Worm (Caenorhabditis elegans) whole organism, dauer: ENCODE results near the gene ZK105.11.

Experiments
- unc-62 ChIP-seq: sonication (generic microtip); optimal IDR thresholded peaks from 2 replicates; lab custom pipeline; 2017; ENCODE audit warnings: missing biosample characterization, missing genetic modification reagents, missing genetic modification characterization

The ZK105.11 gene

DNA sequence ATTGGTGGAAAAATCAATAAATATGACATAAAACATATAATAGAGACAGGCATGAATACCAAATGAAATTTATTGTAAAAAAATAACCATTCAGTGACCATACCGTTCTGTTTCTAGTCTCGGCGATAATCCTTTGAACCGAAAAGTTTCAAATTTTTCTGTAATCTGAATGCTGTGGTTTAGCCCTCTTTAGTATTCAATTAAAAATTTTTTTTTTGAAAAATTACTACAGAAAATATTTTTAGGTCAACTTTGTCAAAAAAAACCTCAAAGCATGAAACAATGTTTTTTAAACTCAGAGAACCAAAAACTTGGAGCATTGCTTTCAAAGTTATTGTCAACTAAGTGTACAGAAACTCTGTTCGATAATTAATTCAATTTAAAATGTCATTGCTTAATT is at the start of gene ZK105.11:
TSS of gene ZK105.11 (minus strand) at position 101 of the 400 bp plus-strand sequence.
- TF ChIP-seq unc-62, result no peak

DNA sequence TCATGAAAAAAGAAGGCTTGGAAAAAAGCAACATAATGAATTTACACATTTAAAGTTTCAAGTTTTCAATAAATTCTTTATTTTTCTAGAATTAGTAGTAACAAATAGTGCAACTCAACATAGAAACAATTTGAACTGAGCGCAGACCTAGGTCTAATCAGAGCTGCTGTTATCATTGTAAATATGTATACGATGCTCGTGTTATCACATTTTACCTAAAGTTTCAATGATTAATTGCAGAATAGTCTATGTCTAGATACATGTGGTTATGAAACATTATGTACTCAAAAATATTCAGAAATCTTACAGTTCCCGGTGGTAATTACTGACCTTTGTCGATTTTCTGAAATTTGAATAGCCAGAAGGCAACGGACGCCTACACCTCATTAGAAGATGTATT is 47.6 kb upstream of the ZK105.11 start:
- no peak for TF ChIP-seq unc-62

DNA sequence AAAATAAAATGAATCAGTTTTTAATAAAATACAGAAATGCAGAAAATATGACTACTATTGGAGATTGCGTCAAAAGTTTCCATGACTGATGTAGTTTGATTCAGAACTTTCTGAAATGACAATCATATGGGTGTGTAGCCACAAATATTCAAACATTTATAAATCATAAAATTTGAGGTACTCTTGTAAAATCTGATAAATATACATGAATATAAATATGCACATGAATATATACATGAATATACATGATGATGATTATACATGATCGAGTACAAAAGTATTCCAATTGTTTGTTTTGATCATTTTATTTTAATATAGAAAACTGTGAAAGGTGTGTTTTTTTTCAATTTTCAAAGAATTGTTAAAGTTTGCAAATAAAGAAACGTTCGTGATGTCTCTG is 46.1 kb upstream of the ZK105.11 start, which contains the start of gene T05B11.4:
TSS of gene T05B11.4 (minus strand) at position 101 of the 400 bp plus-strand sequence.
- TF ChIP-seq unc-62, result no peak

DNA sequence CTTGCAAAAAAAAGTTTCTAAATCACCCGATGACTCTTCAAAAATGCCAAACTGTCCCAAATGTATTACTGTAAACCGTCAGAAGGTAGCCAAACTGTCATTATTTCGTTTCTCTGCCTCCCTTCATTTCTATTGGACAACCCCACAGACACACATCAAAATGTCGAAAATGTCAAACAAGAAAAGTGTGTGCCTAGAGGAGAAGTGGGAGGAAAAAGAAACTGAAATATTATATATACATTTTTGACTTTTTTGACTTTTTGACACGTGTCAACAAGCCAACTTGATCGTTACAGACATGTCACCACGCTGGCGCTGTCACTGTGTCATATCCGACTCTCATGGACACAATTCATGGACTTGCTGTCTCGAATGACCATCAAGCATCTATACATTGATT is 41.3 kb upstream of the ZK105.11 start:
- no peak for TF ChIP-seq unc-62

DNA sequence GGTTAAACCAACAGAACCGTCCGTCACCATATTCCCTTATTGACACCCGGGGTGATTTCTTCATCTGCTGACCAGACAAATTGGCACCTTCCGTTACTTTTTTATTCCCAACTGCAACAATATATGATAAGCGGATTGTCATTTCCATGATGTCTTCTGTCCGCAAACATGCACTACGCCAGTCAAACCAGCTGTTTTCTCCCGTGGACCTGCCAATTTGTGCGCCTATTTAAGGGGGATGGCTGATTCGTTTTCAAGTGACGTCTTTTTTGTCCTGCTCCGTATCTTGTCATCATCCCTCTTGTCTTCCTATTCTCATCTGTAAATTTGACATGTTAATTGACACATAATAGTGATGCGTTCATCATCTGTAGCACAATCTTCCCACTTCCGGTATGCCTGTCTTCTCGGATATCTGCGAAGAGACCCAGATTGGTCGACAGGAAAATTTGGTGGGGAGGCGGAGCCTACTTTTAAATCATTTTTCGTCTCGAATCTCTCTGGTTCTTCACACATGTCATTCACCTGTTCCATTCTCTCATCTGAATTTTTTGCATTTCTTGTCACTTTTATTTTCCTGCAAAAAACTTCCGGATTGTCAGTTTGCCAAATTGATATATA is 39.7 kb upstream of the ZK105.11 start:
- no peak for TF ChIP-seq unc-62

DNA sequence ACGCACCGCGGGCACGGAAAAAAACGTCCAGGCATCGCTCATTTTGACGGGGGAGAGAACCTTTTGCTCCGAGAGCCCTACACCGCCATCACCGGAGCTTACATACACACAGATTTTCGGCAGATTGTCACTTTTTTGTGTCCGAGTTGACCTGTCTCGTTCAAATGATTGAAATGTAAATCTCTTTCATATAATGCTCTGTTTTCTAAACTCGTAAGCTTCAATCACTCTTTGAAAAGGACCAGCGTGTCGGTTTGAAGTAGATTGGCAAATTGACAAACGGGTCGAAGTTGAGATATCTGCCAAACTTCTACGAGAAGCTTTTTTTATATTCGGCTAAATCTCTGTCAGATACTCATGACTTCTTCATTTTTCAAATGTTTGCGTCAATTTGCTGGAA is 38.7 kb upstream of the ZK105.11 start:
- TF ChIP-seq unc-62, result no peak

DNA sequence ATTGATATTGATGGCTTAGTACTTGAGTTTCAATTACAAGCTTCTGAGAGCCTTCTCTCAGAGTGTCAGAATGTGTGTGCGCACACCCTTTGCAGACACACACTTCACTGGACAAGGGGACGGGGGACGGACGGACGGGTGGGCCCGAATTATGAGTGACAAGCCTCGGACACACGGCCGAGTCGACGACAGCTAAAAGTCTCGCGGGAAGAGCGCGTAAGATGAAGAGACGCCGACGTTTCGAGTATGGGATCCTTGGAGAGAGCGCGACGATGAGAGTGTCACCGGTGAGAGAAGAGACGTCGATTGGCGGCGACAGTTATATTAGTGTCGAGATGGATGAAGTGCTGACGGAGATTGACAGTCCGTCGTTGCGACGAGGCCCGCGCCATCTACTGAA is 37.5 kb upstream of the ZK105.11 start:
- TF ChIP-seq unc-62, result no peak

DNA sequence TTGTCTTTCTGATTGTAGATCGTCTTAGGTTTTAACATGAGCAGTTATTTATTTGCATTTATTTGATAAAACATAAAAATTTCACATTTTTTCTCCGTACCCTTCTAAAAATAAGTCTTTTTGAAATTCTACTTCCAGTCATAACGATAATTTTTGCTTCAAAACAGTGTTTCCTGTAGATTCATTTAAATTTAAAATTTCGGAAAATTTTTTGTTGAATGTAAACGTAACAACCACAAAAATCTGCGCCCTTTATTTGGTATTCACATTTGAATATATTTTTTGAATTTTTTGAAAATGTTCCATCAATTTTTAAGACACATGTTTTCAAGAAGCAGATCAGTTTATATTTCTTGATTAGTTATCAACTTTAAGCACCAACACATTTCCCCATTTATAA is 37.0 kb upstream of the ZK105.11 start:
- TF ChIP-seq unc-62, result no peak

DNA sequence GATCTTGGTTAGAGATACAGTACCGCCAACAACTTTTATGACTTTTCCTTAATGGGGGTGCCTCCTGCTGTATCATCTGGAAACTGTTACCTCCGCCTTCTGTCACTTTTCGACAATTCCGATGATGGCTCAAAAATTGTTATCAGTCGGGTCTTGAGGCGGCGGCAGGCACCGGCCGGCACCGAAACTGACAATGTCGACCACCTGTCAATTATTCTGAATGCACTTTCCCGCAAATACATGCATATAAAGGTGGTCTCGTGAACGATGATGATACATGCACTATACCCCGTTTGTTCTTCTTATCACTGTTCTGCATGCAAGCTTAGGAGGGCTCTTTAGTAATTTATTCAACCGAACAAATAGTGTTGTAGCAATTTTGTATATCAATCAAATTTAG is 35.6 kb upstream of the ZK105.11 start:
- TF ChIP-seq unc-62, result no peak

DNA sequence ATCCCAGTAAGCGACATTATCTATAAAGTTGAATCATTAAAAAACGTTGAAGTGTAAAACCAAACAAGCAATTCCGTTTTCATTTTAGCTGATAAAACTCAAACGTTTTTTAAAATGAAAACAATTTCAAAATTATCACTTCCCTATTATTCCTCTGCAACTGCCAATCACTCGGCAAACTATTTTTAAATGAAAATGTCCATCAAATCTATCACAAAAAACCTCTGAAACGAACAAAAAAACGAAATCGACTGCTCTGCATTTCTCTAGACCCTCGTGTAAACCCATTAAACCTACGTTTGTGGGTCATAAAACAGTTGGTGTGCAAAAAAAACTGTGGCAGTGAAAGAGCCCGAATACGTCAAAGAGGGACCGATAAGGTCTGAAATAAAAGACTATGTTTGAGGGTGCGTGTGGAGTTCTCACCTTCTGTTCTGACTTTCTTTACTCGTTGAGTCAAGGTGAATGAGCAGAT is 34.1 kb upstream of the ZK105.11 start, which contains the start of gene fbxl-5:
TSS of gene fbxl-5 (plus strand) at position 425 of the 475 bp plus-strand sequence.
- no peak for TF ChIP-seq unc-62

DNA sequence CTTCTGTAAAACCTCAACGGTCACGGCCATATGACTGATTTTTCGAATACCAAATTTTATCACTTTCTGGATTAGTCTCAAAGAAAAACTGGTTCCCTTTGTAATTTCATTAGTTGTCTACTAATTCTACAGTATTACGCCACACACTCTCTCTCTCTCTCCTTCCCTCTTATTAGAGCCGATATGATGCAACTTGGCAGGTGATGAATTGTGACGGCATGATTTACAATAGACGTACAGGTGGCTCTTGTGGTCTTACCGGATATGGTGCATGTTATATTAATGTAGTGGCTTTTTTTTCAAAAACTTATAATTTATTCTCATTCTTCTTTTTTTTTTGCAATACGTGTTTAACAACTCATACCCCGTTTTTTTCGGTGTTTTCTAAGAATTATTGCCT is 33.5 kb upstream of the ZK105.11 start:
- no peak for TF ChIP-seq unc-62

DNA sequence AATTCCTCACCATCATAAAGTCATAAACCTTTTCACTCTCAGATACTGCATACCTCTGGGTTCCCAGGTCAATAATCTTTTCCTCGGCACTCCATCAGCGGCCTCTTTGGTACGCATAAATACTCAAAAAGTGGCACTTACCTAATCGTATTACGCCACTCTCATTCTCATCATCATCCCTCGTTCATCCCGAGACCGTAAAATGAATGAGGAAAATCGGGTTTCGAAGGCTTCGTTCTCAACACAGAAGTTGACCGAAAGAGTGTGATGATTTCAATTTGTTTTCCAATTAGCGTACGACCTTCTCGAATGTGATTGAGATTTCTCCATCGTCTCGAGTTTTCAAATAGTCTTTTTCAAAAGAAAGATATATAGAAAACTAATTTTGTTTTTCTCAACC is 31.5 kb upstream of the ZK105.11 start:
- no peak for TF ChIP-seq unc-62

DNA sequence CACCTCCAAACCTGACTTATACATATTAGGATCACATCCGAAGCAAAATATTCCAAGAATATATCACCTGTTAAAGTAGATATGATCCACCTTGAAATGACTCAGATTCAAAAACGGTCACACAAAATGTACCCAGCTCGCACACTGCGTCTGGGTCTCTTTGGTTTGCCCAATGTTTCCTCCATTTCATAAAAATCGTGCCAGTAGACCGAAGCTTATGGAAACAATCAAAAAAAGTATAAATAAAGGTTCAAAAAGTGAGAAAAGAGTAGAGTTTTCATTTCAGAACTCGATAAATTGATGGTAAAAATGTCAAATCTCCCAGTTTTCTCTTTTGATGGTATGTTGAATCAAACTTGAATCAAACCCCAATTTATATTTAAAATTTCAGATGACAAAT is 29.3 kb upstream of the ZK105.11 start, which contains the start of gene srr-9:
TSS of gene srr-9 (plus strand) at position 301 of the 400 bp plus-strand sequence.
- no peak for TF ChIP-seq unc-62

DNA sequence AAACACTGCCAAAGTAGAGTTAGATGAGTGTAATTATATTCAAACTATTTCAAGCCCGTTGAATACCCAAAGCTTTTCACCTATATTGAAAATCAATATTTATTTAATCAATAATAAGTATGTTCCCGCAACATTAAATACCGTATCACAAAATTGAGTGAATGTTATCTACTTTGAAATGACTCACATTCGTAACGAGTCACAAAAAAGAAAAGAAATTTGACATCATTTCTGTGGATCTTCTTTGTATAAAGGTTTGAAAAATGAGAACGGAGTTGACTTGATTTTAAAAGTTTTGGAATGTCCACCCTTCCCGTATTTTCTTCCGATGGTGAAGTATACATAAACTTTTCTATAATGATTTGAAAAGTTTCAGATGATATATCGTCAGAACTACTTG is 26.9 kb upstream of the ZK105.11 start, which contains the start of gene srr-10:
TSS of gene srr-10 (plus strand) at position 301 of the 400 bp plus-strand sequence.
- TF ChIP-seq unc-62, result no peak

DNA sequence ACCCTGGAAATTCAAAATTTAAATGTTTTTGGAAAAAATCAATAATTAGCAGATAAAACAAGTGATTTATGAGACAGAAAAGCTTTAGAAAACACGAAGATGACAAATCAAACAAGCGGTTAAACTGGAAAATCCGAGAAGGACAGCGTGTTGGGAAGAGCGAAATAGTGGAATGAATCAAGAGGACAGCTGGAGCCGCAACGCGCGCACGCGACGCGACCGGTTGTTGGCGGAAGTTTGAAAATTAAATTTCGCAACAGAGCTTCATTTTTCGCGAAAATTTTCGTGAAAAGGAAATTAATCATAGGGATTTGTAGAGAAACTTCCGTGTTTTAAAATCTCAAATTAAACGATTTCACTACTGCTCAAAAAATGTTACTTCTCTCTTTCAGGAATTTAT is 26.5 kb upstream of the ZK105.11 start, which contains the start of gene clic-1:
TSS of gene clic-1 (minus strand) at position 3 of the 400 bp plus-strand sequence.
- TF ChIP-seq unc-62, result no peak

DNA sequence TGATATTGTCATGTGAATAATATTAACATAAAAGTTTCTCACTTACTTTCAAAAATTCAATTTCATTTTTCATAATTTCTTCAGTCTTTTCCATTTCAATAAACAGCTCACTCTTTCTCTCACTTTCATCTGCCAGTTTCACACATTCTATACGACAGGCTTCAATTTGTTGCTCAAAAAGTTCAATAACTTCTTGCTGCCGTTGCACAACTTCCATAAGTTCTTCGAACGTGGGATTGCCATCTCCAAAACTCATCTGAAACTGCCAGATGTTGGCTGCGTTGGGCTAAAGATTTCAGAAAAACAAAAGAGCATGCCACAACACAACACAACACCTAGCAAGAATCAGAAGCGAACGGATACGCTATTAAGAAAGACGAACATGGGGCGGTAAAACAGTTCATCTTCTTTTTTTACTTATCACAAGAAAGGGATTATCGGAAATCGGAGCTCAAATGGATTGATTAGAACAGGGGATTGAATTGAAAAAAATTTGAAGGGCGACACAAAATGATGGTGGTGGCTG is 24.9 kb upstream of the ZK105.11 start:
- no peak for TF ChIP-seq unc-62

DNA sequence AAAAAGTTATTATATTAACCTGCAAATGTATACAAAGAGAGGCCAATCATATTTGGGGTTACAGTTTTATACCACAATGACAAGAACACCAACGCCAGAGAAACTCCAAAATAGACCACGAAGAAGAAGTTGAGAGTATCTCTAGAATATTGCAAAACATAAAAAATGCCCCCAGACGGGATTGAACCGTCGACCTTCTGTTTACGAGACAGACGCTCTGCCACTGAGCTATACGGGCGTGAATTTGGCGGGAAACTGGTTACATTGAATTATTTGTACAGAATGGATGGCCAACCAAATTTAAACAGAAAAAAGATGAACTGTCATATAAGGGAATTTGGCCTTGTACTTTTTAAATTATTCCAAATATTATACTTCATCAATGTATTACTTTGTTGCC is 22.1 kb upstream of the ZK105.11 start:
- no peak for TF ChIP-seq unc-62

DNA sequence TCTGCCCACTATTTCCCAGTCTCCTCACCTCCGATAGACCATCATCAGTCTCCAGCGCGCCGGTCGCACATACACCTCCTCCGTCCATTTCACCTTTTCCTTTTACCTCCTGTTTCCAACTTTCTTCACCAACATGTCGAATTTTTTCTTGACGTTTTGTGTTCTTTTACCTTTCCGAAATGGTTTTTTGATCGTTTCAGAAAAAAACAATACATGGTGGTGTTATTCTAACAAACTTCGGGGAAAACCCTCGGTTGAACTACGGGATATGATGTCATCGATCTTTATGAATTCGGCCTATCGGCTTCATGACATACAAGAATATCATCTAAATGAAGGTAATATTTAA is 20.2 kb upstream of the ZK105.11 start, which contains the start of gene Y97E10C.1:
TSS of gene Y97E10C.1 (plus strand) at position 201 of the 349 bp plus-strand sequence.
- no peak for TF ChIP-seq unc-62
